Fruit fly (Drosophila melanogaster): ENCODE results near the gene CG14073.

The CG14073 gene

DNA sequence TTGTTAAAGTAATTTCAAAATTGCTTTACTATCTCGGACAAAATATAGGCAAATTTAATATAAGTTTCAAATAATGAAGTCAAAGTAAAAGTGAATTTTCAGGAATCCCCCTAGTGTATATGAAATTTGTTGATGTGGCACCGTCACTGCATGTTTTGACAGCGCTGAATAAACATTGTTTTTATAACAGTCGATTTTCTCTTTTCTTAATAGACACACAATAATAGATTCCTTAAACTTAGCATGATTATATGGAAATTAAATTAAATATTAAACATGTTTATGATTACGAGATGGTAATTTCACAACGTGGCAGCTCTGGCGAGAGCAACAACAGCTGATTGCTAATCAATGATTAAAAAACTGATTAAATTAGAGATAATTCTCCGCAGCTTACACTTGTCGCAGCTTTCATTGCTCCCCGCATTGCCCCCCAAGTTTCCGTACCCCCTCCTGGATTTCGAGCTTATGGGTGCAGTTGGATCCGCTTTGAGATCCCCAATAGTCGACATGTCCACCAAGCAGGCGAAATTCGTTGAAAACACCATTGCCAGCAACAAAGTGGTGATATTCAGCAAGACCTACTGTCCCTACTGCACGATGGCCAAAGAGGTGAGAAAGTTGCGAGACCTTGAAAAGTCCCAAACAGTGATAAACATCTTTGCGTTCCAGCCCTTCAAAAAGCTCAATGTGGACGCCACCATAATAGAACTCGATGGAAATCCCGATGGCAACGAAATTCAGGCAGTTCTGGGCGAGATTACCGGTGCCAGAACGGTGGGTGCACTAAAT, 48.8 kb upstream of the CG14073 start, which contains the start of gene Grx1 (continued):
- TF ChIP-seq CG8632 (GFP tag; optimal IDR thresholded peaks at IDR 0.05) (peak; percentile 47), salr (GFP tag; optimal IDR thresholded peaks at IDR 0.05) (peak in 1 of 2 experiments; percentile 9), CG10631 (GFP tag; optimal IDR thresholded peaks at IDR 0.05) (peak; percentile 50), eg (GFP tag; IDR thresholded peaks at IDR 0.05) (peak; percentile 49; the same call in 2 of the 3 replicates), Ets96B (tag; optimal IDR thresholded peaks at IDR 0.05) (peak; percentile 43), Lpt (GFP tag; optimal IDR thresholded peaks at IDR 0.05) (peak; percentile 48), CG32006 (GFP tag; optimal IDR thresholded peaks at IDR 0.05) (peak; percentile 46), fd59A (GFP tag; optimal IDR thresholded peaks at IDR 0.05) (no peak), lz (GFP tag; optimal IDR thresholded peaks at IDR 0.05) (peak; percentile 70), CG11762 (GFP tag; optimal IDR thresholded peaks at IDR 0.05; ENCODE audit: insufficient read depth) (no peak), CG6163 (GFP tag; IDR thresholded peaks at IDR 0.05) (peak; percentile 66), esn (GFP tag; optimal IDR thresholded peaks at IDR 0.05) (peak; percentile 62), Hr39 (GFP tag; optimal IDR thresholded peaks at IDR 0.05) (peak; percentile 56), CG4318 (GFP tag; optimal IDR thresholded peaks at IDR 0.05) (no peak), svp (GFP tag) (peak; percentile 64)

DNA sequence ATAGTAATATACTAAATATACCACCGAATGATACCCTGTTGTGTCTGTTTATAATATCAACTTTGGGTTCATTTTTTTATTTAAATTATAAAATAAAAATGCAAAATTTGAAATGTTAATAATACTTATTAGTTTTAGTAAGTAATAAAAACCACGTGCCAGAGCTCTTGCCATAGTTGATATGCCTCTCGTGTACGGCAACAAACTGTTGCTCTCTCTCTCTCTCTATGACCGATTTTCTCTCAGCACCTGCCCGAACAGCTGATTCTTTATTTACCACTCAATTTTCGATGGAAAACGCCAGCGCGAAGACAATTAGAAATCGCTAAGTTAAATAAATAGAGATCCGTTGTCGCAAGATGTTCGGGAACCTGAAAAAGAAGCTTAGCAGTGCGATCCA, 47.0 kb upstream of the CG14073 start, which contains the start of gene Dysb:
TSS of gene Dysb (plus strand) at position 251 of the 400 bp plus-strand sequence.
- TF ChIP-seq net (GFP tag; optimal IDR thresholded peaks at IDR 0.05) (no peak), dsx (GFP tag; optimal IDR thresholded peaks at IDR 0.05; ENCODE audit: poor library complexity, severe bottlenecking) (peak; percentile 72), CG15336 (GFP tag; IDR thresholded peaks at IDR 0.05) (peak; percentile 93), CG8119 (GFP tag; IDR thresholded peaks at IDR 0.05) (peak; percentile 92; the same call in 2 of the 3 replicates), CG3032 (tag; optimal IDR thresholded peaks at IDR 0.05) (peak; percentile 79), OdsH (GFP tag; optimal IDR thresholded peaks at IDR 0.05) (peak; percentile 84), Blimp-1 (GFP tag; optimal IDR thresholded peaks at IDR 0.05) (peak; percentile 46), CG11762 (GFP tag; optimal IDR thresholded peaks at IDR 0.05; ENCODE audit: insufficient read depth) (peak; percentile 6), CG6808 (GFP tag; optimal IDR thresholded peaks at IDR 0.05) (peak; percentile 76), eg (GFP tag; IDR thresholded peaks at IDR 0.05) (peak; percentile 93), Met (GFP tag; optimal IDR thresholded peaks at IDR 0.05) (peak; percentile 83), CG34406 (GFP tag; optimal IDR thresholded peaks at IDR 0.05) (peak; percentile 89), CG6163 (GFP tag; IDR thresholded peaks at IDR 0.05) (peak; percentile 91), salr (GFP tag; optimal IDR thresholded peaks at IDR 0.05) (peak in 1 of 2 experiments; percentile 72), lz (GFP tag; optimal IDR thresholded peaks at IDR 0.05) (peak; percentile 73), CG11294 (GFP tag; IDR thresholded peaks at IDR 0.05) (peak; percentile 76), CG16779 (tag; optimal IDR thresholded peaks at IDR 0.05) (no peak), CG11902 (GFP tag; optimal IDR thresholded peaks at IDR 0.05) (peak; percentile 19), CG10669 (GFP tag; optimal IDR thresholded peaks at IDR 0.05) (peak; percentile 75), CG3919 (GFP tag; optimal IDR thresholded peaks at IDR 0.05) (no peak), CG31627 (GFP tag; optimal IDR thresholded peaks at IDR 0.05) (peak; percentile 70), Sox15 (GFP tag; optimal IDR thresholded peaks at IDR 0.05) (peak; percentile 29), dac (GFP tag; optimal IDR thresholded peaks at IDR 0.05) (no peak), Smox (GFP tag; optimal IDR thresholded peaks at IDR 0.05) (no peak), fd85E (GFP tag; optimal IDR thresholded peaks at IDR 0.05) (peak; percentile 43), Lpt (GFP tag; optimal IDR thresholded peaks at IDR 0.05) (peak; percentile 69), CG6276 (GFP tag; optimal IDR thresholded peaks at IDR 0.05) (no peak), Hr39 (GFP tag; optimal IDR thresholded peaks at IDR 0.05) (peak; percentile 68), CG10631 (GFP tag; optimal IDR thresholded peaks at IDR 0.05) (peak; percentile 81), esn (GFP tag; optimal IDR thresholded peaks at IDR 0.05) (peak; percentile 91), spab (GFP tag; optimal IDR thresholded peaks at IDR 0.05) (peak; percentile 62), topi (GFP tag; optimal IDR thresholded peaks at IDR 0.05) (peak; percentile 77), achi (GFP tag; optimal IDR thresholded peaks at IDR 0.05) (peak; percentile 85), pdm3 (GFP tag; optimal IDR thresholded peaks at IDR 0.05) (peak; percentile 77), CG6854 (GFP tag; optimal IDR thresholded peaks at IDR 0.05) (peak; percentile 71), CG8319 (GFP tag; optimal IDR thresholded peaks at IDR 0.05) (peak; percentile 50), Eip75B (GFP tag; optimal IDR thresholded peaks at IDR 0.05) (peak; percentile 75), Ets21C (GFP tag; optimal IDR thresholded peaks at IDR 0.05) (peak; percentile 47), Ets96B (tag; optimal IDR thresholded peaks at IDR 0.05) (peak; percentile 80), CG6792 (GFP tag; optimal IDR thresholded peaks at IDR 0.05) (peak; percentile 74), CG9139 (GFP tag; optimal IDR thresholded peaks at IDR 0.05) (no peak), Gug (GFP tag; IDR thresholded peaks at IDR 0.05) (peak; percentile 62)
